Fruit fly (Drosophila melanogaster) whole organism, embryonic: Measurements from ENCODE around the gene CG10669.

Source experiments
- B-H1 ChIP-seq: fragments of 200-800 bp; sonication (Bioruptor generic); IDR thresholded peaks from 3 replicates; pipeline ENCODE4 v1.3.6; 2022; ENCODE audit warnings: missing biosample characterization, missing genetic modification characterization
- CG10274 ChIP-seq: fragments of 200-800 bp; sonication (Bioruptor generic); optimal IDR thresholded peaks from 3 replicates; lab custom pipeline; 2017; ENCODE audit warnings: missing biosample characterization, mild to moderate bottlenecking, missing genetic modification characterization
- CG12236 ChIP-seq: fragments of 200-800 bp; sonication (Bioruptor generic); optimal IDR thresholded peaks from 2 replicates; lab custom pipeline; 2016; ENCODE audit warnings: missing biosample characterization, missing genetic modification characterization
- CG12659 ChIP-seq: fragments of 200-800 bp; sonication (Bioruptor generic); optimal IDR thresholded peaks from 3 replicates; lab custom pipeline; 2017; ENCODE audit warnings: mild to moderate bottlenecking, missing biosample characterization, missing genetic modification reagents, missing genetic modification characterization
- CG13123 ChIP-seq: fragments of 200-800 bp; sonication (Bioruptor generic); optimal IDR thresholded peaks from 2 replicates; lab custom pipeline; 2016; ENCODE audit warnings: missing biosample characterization, missing genetic modification characterization
- CG17385 ChIP-seq: fragments of 200-800 bp; sonication (Bioruptor generic); optimal IDR thresholded peaks from 3 replicates; lab custom pipeline; 2018; ENCODE audit warnings: missing biosample characterization, mild to moderate bottlenecking, missing genetic modification characterization
- CG18599 ChIP-seq: fragments of 200-800 bp; sonication (Bioruptor generic); optimal IDR thresholded peaks from 3 replicates; lab custom pipeline; 2017; ENCODE audit warnings: missing biosample characterization, missing genetic modification characterization, mild to moderate bottlenecking, moderate library complexity, missing genetic modification reagents
- CG2678 ChIP-seq: fragments of 200-800 bp; sonication (Bioruptor generic); optimal IDR thresholded peaks from 3 replicates; lab custom pipeline; 2019; ENCODE audit warnings: missing biosample characterization, mild to moderate bottlenecking, missing genetic modification characterization, moderate library complexity
- CG2875 ChIP-seq: fragments of 200-800 bp; sonication (Bioruptor generic); optimal IDR thresholded peaks from 2 replicates; lab custom pipeline; 2017; ENCODE audit warnings: missing biosample characterization, mild to moderate bottlenecking, missing genetic modification characterization, missing genetic modification reagents
- CG4820 ChIP-seq: fragments of 200-800 bp; sonication (Bioruptor generic); optimal IDR thresholded peaks from 3 replicates; lab custom pipeline; 2016; ENCODE audit warnings: missing biosample characterization, missing genetic modification characterization
- CG6813 ChIP-seq: fragments of 200-800 bp; sonication (Bioruptor generic); optimal IDR thresholded peaks from 2 replicates; lab custom pipeline; 2017; ENCODE audit warnings: missing biosample characterization, missing genetic modification characterization, mild to moderate bottlenecking, moderate library complexity, missing genetic modification reagents
- CG7963 ChIP-seq: fragments of 200-800 bp; sonication (Bioruptor generic); IDR thresholded peaks from 3 replicates; pipeline ENCODE4 v1.3.6; 2022; ENCODE audit warnings: missing biosample characterization, missing genetic modification characterization; ENCODE audit not compliant: partially characterized antibody
- CG8944 ChIP-seq: fragments of 200-800 bp; sonication (Bioruptor generic); optimal IDR thresholded peaks from 3 replicates; lab custom pipeline; 2016; ENCODE audit warnings: missing biosample characterization, missing genetic modification characterization
- E2f1 ChIP-seq: fragments of 200-800 bp; sonication (Bioruptor generic); IDR thresholded peaks from 2 replicates; pipeline ENCODE4 v1.3.6; 2022; ENCODE audit warnings: missing biosample characterization, missing genetic modification characterization
- Elba2 ChIP-seq: fragments of 200-800 bp; sonication (Bioruptor generic); optimal IDR thresholded peaks from 3 replicates; lab custom pipeline; 2016; ENCODE audit warnings: missing biosample characterization, missing genetic modification characterization
- HLHmδ ChIP-seq: fragments of 200-800 bp; sonication (Bioruptor generic); optimal IDR thresholded peaks from 2 replicates; lab custom pipeline; 2018; ENCODE audit warnings: missing biosample characterization, mild to moderate bottlenecking, missing genetic modification characterization, moderate library complexity
- HmgD ChIP-seq: fragments of 200-800 bp; sonication (Bioruptor generic); optimal IDR thresholded peaks from 3 replicates; lab custom pipeline; 2016; ENCODE audit warnings: missing biosample characterization, missing genetic modification characterization
- HmgZ ChIP-seq: fragments of 200-800 bp; sonication (Bioruptor generic); optimal IDR thresholded peaks from 2 replicates; lab custom pipeline; 2018; ENCODE audit warnings: missing biosample characterization, mild to moderate bottlenecking, missing genetic modification characterization
- MTF-1 ChIP-seq: fragments of 200-800 bp; sonication (Bioruptor generic); optimal IDR thresholded peaks from 2 replicates; lab custom pipeline; 2018; ENCODE audit warnings: missing biosample characterization, mild to moderate bottlenecking, missing genetic modification characterization, borderline replicate concordance
- NFAT ChIP-seq: fragments of 200-800 bp; sonication (Bioruptor generic); IDR thresholded peaks from 2 replicates; pipeline ENCODE4 v1.3.6; 2022; ENCODE audit warnings: missing biosample characterization, missing genetic modification characterization
- Stat92E ChIP-seq, 3 experiments: fragments of >200 bp in 2 of 3; fragments of 200-800 bp in 1 of 3; sonication (Bioruptor generic) in 1 of 3; optimal IDR thresholded peaks; 2 replicates each; lab custom pipeline; 2017 to 2019; ENCODE audit warnings: missing biosample characterization in 3 of 3, missing genetic modification characterization in 3 of 3, mild to moderate bottlenecking in 1 of 3, moderate library complexity in 1 of 3
- ato ChIP-seq: fragments of 200-800 bp; sonication (Bioruptor generic); IDR thresholded peaks from 2 replicates; pipeline ENCODE4 v1.3.6; 2022; ENCODE audit warnings: missing biosample characterization, missing genetic modification characterization; ENCODE audit not compliant: partially characterized antibody
- chinmo ChIP-seq: fragments of 200-800 bp; sonication (Bioruptor generic); IDR thresholded peaks from 4 replicates; pipeline ENCODE4 v1.3.6; 2022; ENCODE audit warnings: missing biosample characterization, missing genetic modification characterization; ENCODE audit not compliant: partially characterized antibody
- crol ChIP-seq: fragments of 200-800 bp; sonication (Bioruptor generic); IDR thresholded peaks from 2 replicates; pipeline ENCODE4 v1.3.6; 2022; ENCODE audit warnings: missing biosample characterization, missing genetic modification characterization
- danr ChIP-seq: fragments of 200-800 bp; sonication (Bioruptor generic); IDR thresholded peaks from 2 replicates; pipeline ENCODE4 v1.3.6; 2022; ENCODE audit warnings: missing biosample characterization, missing genetic modification characterization
- exex ChIP-seq: fragments of 200-800 bp; sonication (Bioruptor generic); optimal IDR thresholded peaks from 4 replicates; lab custom pipeline; 2018; ENCODE audit warnings: missing biosample characterization, mild to moderate bottlenecking, missing genetic modification characterization, moderate library complexity
- fd3F ChIP-seq: fragments of 200-800 bp; sonication (Bioruptor generic); optimal IDR thresholded peaks from 2 replicates; lab custom pipeline; 2018; ENCODE audit warnings: missing biosample characterization, mild to moderate bottlenecking, missing genetic modification characterization, moderate library complexity
- gce ChIP-seq: fragments of 200-800 bp; sonication (Bioruptor generic); IDR thresholded peaks from 3 replicates; pipeline ENCODE4 v1.3.6; 2022; ENCODE audit warnings: missing biosample characterization, missing genetic modification characterization
- gsb-n ChIP-seq: fragments of 200-800 bp; sonication (Bioruptor generic); optimal IDR thresholded peaks from 3 replicates; lab custom pipeline; 2018; ENCODE audit warnings: missing biosample characterization, mild to moderate bottlenecking, missing genetic modification characterization
- hkb ChIP-seq, 2 experiments: fragments of 200-800 bp in 1 of 2; fragments of >200 bp in 1 of 2; sonication (Bioruptor generic) in 1 of 2; IDR thresholded peaks in 1 of 2; optimal IDR thresholded peaks in 1 of 2; 2 replicates each; pipeline versions ENCODE4 v1.3.6 to Lab custom; 2017 to 2022; ENCODE audit warnings: missing biosample characterization in 1 of 2, missing genetic modification characterization in 1 of 2
- lmd ChIP-seq: fragments of 200-800 bp; sonication (Bioruptor generic); IDR thresholded peaks from 2 replicates; pipeline ENCODE4 v1.3.6; 2022; ENCODE audit warnings: missing biosample characterization, missing genetic modification characterization
- onecut ChIP-seq: fragments of 200-800 bp; sonication (Bioruptor generic); IDR thresholded peaks from 2 replicates; pipeline ENCODE4 v1.3.6; 2022; ENCODE audit warnings: missing biosample characterization, missing genetic modification characterization
- peb ChIP-seq: fragments of 200-800 bp; sonication (Bioruptor generic); IDR thresholded peaks from 2 replicates; pipeline ENCODE4 v1.3.6; 2022; ENCODE audit warnings: missing biosample characterization, missing genetic modification characterization
- pzg ChIP-seq: fragments of 200-800 bp; sonication (Bioruptor generic); optimal IDR thresholded peaks from 3 replicates; lab custom pipeline; 2018; ENCODE audit warnings: missing biosample characterization, mild to moderate bottlenecking, missing genetic modification characterization, moderate library complexity
- row ChIP-seq: fragments of 200-800 bp; sonication (Bioruptor generic); IDR thresholded peaks from 3 replicates; pipeline ENCODE4 v1.3.6; 2022; ENCODE audit warnings: missing biosample characterization, missing genetic modification characterization
- sens ChIP-seq: fragments of 200-800 bp; sonication (Bioruptor generic); peaks from one replicate; lab custom pipeline; 2016; ENCODE audit warnings: missing biosample characterization, missing genetic modification characterization
- tap ChIP-seq: fragments of 200-800 bp; optimal IDR thresholded peaks from 3 replicates; lab custom pipeline; 2019; ENCODE audit warnings: missing biosample characterization, mild to moderate bottlenecking, missing genetic modification characterization, moderate library complexity
- vvl ChIP-seq: fragments of 200-800 bp; sonication (Bioruptor generic); IDR thresholded peaks from 2 replicates; pipeline ENCODE4 v1.3.6; 2022; ENCODE audit warnings: missing biosample characterization, missing genetic modification characterization
- wek ChIP-seq: fragments of 200-800 bp; sonication (Bioruptor generic); optimal IDR thresholded peaks from 3 replicates; lab custom pipeline; 2018; ENCODE audit warnings: missing biosample characterization, mild to moderate bottlenecking, missing genetic modification characterization, moderate library complexity
- wor ChIP-seq: fragments of 200-800 bp; sonication (Bioruptor generic); IDR thresholded peaks from 2 replicates; pipeline ENCODE4 v1.3.6; 2022; ENCODE audit warnings: missing biosample characterization, missing genetic modification characterization
- zen2 ChIP-seq: fragments of 200-800 bp; sonication (Bioruptor generic); IDR thresholded peaks from 3 replicates; pipeline ENCODE4 v1.3.6; 2022; ENCODE audit warnings: missing biosample characterization, missing genetic modification characterization; ENCODE audit not compliant: partially characterized antibody

Gene CG10669

dm6 chr3R:25329079-25329478, 6.0 kb downstream of the CG10669 start, which contains the start of gene CHKov1 (continued):
- TF ChIP-seq wor (GFP tag; lab: Robert Waterston, UW) (no peak), CG6813 (GFP tag; lab: Kevin White, UChicago) (no peak), CG12236 (no peak), sens (GFP tag; lab: Kevin White, UChicago) (peak; percentile 47), CG13123 (GFP tag; lab: Kevin White, UChicago) (no peak), E2f1 (no peak), exex (tag; lab: Kevin White, UChicago) (peak; percentile 41), pzg (no peak), CG8944 (GFP tag; lab: Kevin White, UChicago) (no peak), Elba2 (GFP tag; lab: Kevin White, UChicago) (no peak), CG12659 (GFP tag; lab: Kevin White, UChicago) (no peak), HmgZ (peak; percentile 26), CG17385 (GFP tag; lab: Kevin White, UChicago) (no peak), ato (GFP tag; lab: Robert Waterston, UW) (no peak), danr (GFP tag; lab: Robert Waterston, UW) (no peak), Stat92E (GFP tag; optimal IDR thresholded peaks at IDR 0.05; lab: Kevin White, UChicago) (no peak), lmd (GFP tag; lab: Robert Waterston, UW) (no peak), B-H1 (GFP tag; lab: Robert Waterston, UW) (no peak; the same call in 2 of the 3 replicates), vvl (GFP tag; lab: Robert Waterston, UW) (0 out of 2 replicates have a peak, but pooled peaks have one; percentile 21), CG10274 (GFP tag; lab: Kevin White, UChicago) (no peak), HmgD (GFP tag; lab: Kevin White, UChicago) (no peak), gsb-n (tag; lab: Kevin White, UChicago) (no peak), NFAT (GFP tag; lab: Robert Waterston, UW) (peak; percentile 23; the same call in 1 of the 2 replicates), CG2875 (GFP tag; lab: Kevin White, UChicago) (no peak), fd3F (no peak), onecut (GFP tag; lab: Robert Waterston, UW) (no peak), hkb (optimal IDR thresholded peaks at IDR 0.05; lab: Kevin White, UChicago) (no peak), hkb (GFP tag; IDR thresholded peaks at IDR 0.05; lab: Robert Waterston, UW) (no peak), CG2678 (no peak), wek (no peak), peb (GFP tag; lab: Robert Waterston, UW) (no peak), crol (GFP tag; lab: Robert Waterston, UW) (no peak), tap (no peak), CG4820 (no peak), CG18599 (no peak), CG7963 (GFP tag; lab: Robert Waterston, UW) (no peak), HLHmδ (GFP tag; lab: Kevin White, UChicago) (no peak), MTF-1 (GFP tag; lab: Kevin White, UChicago) (no peak)

- TF ChIP-seq gce (GFP tag; lab: Robert Waterston, UW) = 0 out of 3 replicates have a peak, but pooled peaks have one; percentile 20
- TF ChIP-seq chinmo (GFP tag; lab: Robert Waterston, UW) = peak; percentile 59; the same call in 2 of the 4 replicates
- TF ChIP-seq zen2 (GFP tag; lab: Robert Waterston, UW) = 0 out of 3 replicates have a peak, but pooled peaks have one; percentile 16
- TF ChIP-seq crol (GFP tag; lab: Robert Waterston, UW) = peak; percentile 90
- TF ChIP-seq row (GFP tag; lab: Robert Waterston, UW) = 0 out of 3 replicates have a peak, but pooled peaks have one; percentile 6
Observed at dm6 chr3R:25328540-25328939, 6.5 kb downstream of the CG10669 start.
